Fruit fly (Drosophila melanogaster) whole organism: ENCODE data around the gene Gr22f.

Experiments
- CG8478 ChIP-seq: fragments of >200 bp; optimal IDR thresholded peaks from 2 replicates; lab custom pipeline; 2018; ENCODE audit warnings: inconsistent platforms
- Dll ChIP-seq: fragments of >200 bp; optimal IDR thresholded peaks from 2 replicates; lab custom pipeline; 2017
- EcR ChIP-seq, 2 experiments: fragments of >200 bp; optimal IDR thresholded peaks; 2 replicates each; lab custom pipeline; 2017; ENCODE audit warnings: missing biosample characterization in 2 of 2, missing genetic modification characterization in 2 of 2, missing genetic modification reagents in 2 of 2
- pan ChIP-seq: fragments of >200 bp; optimal IDR thresholded peaks from 2 replicates; lab custom pipeline; 2017
- psq ChIP-seq: fragments of >200 bp; optimal IDR thresholded peaks from 2 replicates; lab custom pipeline; 2017
- usp ChIP-seq: fragments of >200 bp; optimal IDR thresholded peaks from 2 replicates; lab custom pipeline; 2017; ENCODE audit warnings: missing biosample characterization, missing genetic modification characterization, mixed read lengths

Gr22f gene

dm6 chr2L:1756351-1756750 lies at the start of gene Gr22f:
Gr22f (minus strand) TSS chr2L:1756451.
- TF ChIP-seq EcR (GFP tag; optimal IDR thresholded peaks at IDR 0.05; lab: Kevin White, UChicago): no peak
- no peak for TF ChIP-seq usp (GFP tag; lab: Kevin White, UChicago)
- no peak for TF ChIP-seq psq (lab: Kevin White, UChicago)
- no peak for TF ChIP-seq Dll (lab: Kevin White, UChicago)
- no peak for TF ChIP-seq pan (lab: Kevin White, UChicago)

dm6 chr2L:1794817-1795216 lies 38.6 kb upstream of the Gr22f start, which contains the start of gene Gr22a:
Gr22a (minus strand) TSS chr2L:1794917.
- TF ChIP-seq psq (lab: Kevin White, UChicago): no peak
- TF ChIP-seq EcR (GFP tag; optimal IDR thresholded peaks at IDR 0.05; lab: Kevin White, UChicago): no peak
- TF ChIP-seq pan (lab: Kevin White, UChicago): no peak
- no peak for TF ChIP-seq usp (GFP tag; lab: Kevin White, UChicago)
- no peak for TF ChIP-seq Dll (lab: Kevin White, UChicago)
- no peak for TF ChIP-seq CG8478 (lab: Kevin White, UChicago)

- TF ChIP-seq usp (GFP tag; lab: Kevin White, UChicago) (no peak), pan (lab: Kevin White, UChicago) (no peak), EcR (GFP tag; optimal IDR thresholded peaks at IDR 0.05; lab: Kevin White, UChicago) (no peak), CG8478 (lab: Kevin White, UChicago) (no peak), Dll (lab: Kevin White, UChicago) (no peak), psq (lab: Kevin White, UChicago) (no peak)
These were observed 36.9 kb upstream of the Gr22f start, which contains the start of gene Gr22b for dm6 chr2L:1793168-1793567. Gr22b (minus strand) TSS chr2L:1793268.

- TF ChIP-seq psq (lab: Kevin White, UChicago): no peak
These were observed 35.5 kb upstream of the Gr22f start, which contains the start of gene Gr22c for dm6 chr2L:1791723-1792122. Gr22c (minus strand) TSS chr2L:1791823.

- TF ChIP-seq EcR (GFP tag; optimal IDR thresholded peaks at IDR 0.05; lab: Kevin White, UChicago) (no peak), usp (GFP tag; lab: Kevin White, UChicago) (no peak), psq (lab: Kevin White, UChicago) (no peak), pan (lab: Kevin White, UChicago) (no peak), Dll (lab: Kevin White, UChicago) (no peak), CG8478 (lab: Kevin White, UChicago) (no peak)
These were observed 34.0 kb upstream of the Gr22f start, which contains the start of gene Gr22d for dm6 chr2L:1790261-1790660. Gr22d (minus strand) TSS chr2L:1790361.

- no peak for TF ChIP-seq psq (lab: Kevin White, UChicago)
- no peak for TF ChIP-seq pan (lab: Kevin White, UChicago)
- no peak for TF ChIP-seq Dll (lab: Kevin White, UChicago)
- no peak for TF ChIP-seq EcR (GFP tag; optimal IDR thresholded peaks at IDR 0.05; lab: Kevin White, UChicago)
- TF ChIP-seq CG8478 (lab: Kevin White, UChicago): no peak
- TF ChIP-seq usp (GFP tag; lab: Kevin White, UChicago): no peak
These were observed 31.7 kb upstream of the Gr22f start for dm6 chr2L:1787929-1788328.

- TF ChIP-seq psq (lab: Kevin White, UChicago) (no peak), usp (GFP tag; lab: Kevin White, UChicago) (no peak), pan (lab: Kevin White, UChicago) (no peak), EcR (GFP tag; optimal IDR thresholded peaks at IDR 0.05; lab: Kevin White, UChicago) (no peak), Dll (lab: Kevin White, UChicago) (no peak), CG8478 (lab: Kevin White, UChicago) (no peak)
These were observed 27.5 kb upstream of the Gr22f start, which contains the start of gene Gr22e for dm6 chr2L:1783762-1784161. Gr22e (plus strand) TSS chr2L:1784062.

dm6 chr2L:1758853-1759252 lies 2.6 kb upstream of the Gr22f start, which contains the start of gene CG17650:
CG17650 (minus strand) TSS chr2L:1759093.
- TF ChIP-seq usp (GFP tag; lab: Kevin White, UChicago): no peak
- no peak for TF ChIP-seq pan (lab: Kevin White, UChicago)
- TF ChIP-seq EcR (GFP tag; optimal IDR thresholded peaks at IDR 0.05; lab: Kevin White, UChicago): no peak
- TF ChIP-seq psq (lab: Kevin White, UChicago): no peak
- no peak for TF ChIP-seq Dll (lab: Kevin White, UChicago)
- no peak for TF ChIP-seq CG8478 (lab: Kevin White, UChicago)

- TF ChIP-seq CG8478 (lab: Kevin White, UChicago) (no peak), pan (lab: Kevin White, UChicago) (no peak), psq (lab: Kevin White, UChicago) (no peak), Dll (lab: Kevin White, UChicago) (no peak), EcR (GFP tag; optimal IDR thresholded peaks at IDR 0.05; lab: Kevin White, UChicago) (no peak), usp (GFP tag; lab: Kevin White, UChicago) (no peak)
These were observed 4.3 kb downstream of the Gr22f start, which contains the start of the genes CG17712 and CG17648 for dm6 chr2L:1751953-1752352. CG17712 (minus strand) TSS chr2L:1752122. CG17648 (plus strand) TSS chr2L:1752308.

- TF ChIP-seq CG8478 (lab: Kevin White, UChicago): no peak
- no peak for TF ChIP-seq psq (lab: Kevin White, UChicago)
- no peak for TF ChIP-seq EcR (GFP tag; optimal IDR thresholded peaks at IDR 0.05; lab: Kevin White, UChicago)
- no peak for TF ChIP-seq pan (lab: Kevin White, UChicago)
- no peak for TF ChIP-seq Dll (lab: Kevin White, UChicago)
- no peak for TF ChIP-seq usp (GFP tag; lab: Kevin White, UChicago)
These were observed 7.8 kb downstream of the Gr22f start for dm6 chr2L:1748410-1748809.

- no peak for TF ChIP-seq CG8478 (lab: Kevin White, UChicago)
- TF ChIP-seq psq (lab: Kevin White, UChicago): no peak
- TF ChIP-seq Dll (lab: Kevin White, UChicago): no peak
- no peak for TF ChIP-seq EcR (GFP tag; optimal IDR thresholded peaks at IDR 0.05; lab: Kevin White, UChicago)
- no peak for TF ChIP-seq pan (lab: Kevin White, UChicago)
- no peak for TF ChIP-seq usp (GFP tag; lab: Kevin White, UChicago)
These were observed 12.5 kb downstream of the Gr22f start for dm6 chr2L:1743800-1744199.
